Worm (Caenorhabditis elegans): ENCODE measurements around the gene W09G12.6.

- TF ChIP-seq nhr-28 (tag; optimal IDR thresholded peaks at IDR 0.05) (no peak), elt-1 (tag; optimal IDR thresholded peaks at IDR 0.05; ENCODE audit: borderline replicate concordance, insufficient read depth) (no peak), nhr-12 (tag; optimal IDR thresholded peaks at IDR 0.05) (no peak), blmp-1 (tag; optimal IDR thresholded peaks at IDR 0.05) (no peak), nhr-237 (tag; optimal IDR thresholded peaks at IDR 0.05) (no peak), nhr-76 (tag; optimal IDR thresholded peaks at IDR 0.05) (no peak), cnd-1 (tag; optimal IDR thresholded peaks at IDR 0.05) (no peak), unc-62 (GFP tag; optimal IDR thresholded peaks at IDR 0.05) (no peak)
Measured at ce11 chrIV:1274583-1274982, 42.9 kb downstream of the W09G12.6 start, which contains the start of gene C09E9.1.

Data from whole organism, mixed stage, embryonic.